Fruit fly (Drosophila melanogaster): ENCODE data around the gene sphe.

sphe gene

dm6 chrX:16691440-16691839, 10.3 kb downstream of the sphe start:
- TF ChIP-seq rn (GFP tag; IDR thresholded peaks at IDR 0.05) (peak; percentile 66), CG14655 (GFP tag; optimal IDR thresholded peaks at IDR 0.05) (peak; percentile 81), CG8159 (tag; optimal IDR thresholded peaks at IDR 0.05) (peak; percentile 62), CG12605 (GFP tag; IDR thresholded peaks at IDR 0.05) (peak; percentile 87), Ets98B (GFP tag; IDR thresholded peaks at IDR 0.05) (peak; percentile 90), CG32121 (GFP tag; IDR thresholded peaks at IDR 0.05) (peak; percentile 90), CG10348 (GFP tag; IDR thresholded peaks at IDR 0.05) (peak; percentile 19; the same call in 1 of the 2 replicates), gl (tag; optimal IDR thresholded peaks at IDR 0.05) (peak; percentile 43), CG15710 (tag; optimal IDR thresholded peaks at IDR 0.05) (peak; percentile 74), Snoo (tag; optimal IDR thresholded peaks at IDR 0.05) (peak; percentile 48), Pif1A (GFP tag; optimal IDR thresholded peaks at IDR 0.05) (peak; percentile 77), CG4496 (GFP tag; IDR thresholded peaks at IDR 0.05) (peak; percentile 95), CG13204 (GFP tag; optimal IDR thresholded peaks at IDR 0.05) (no peak), EcR (GFP tag; optimal IDR thresholded peaks at IDR 0.05) (no peak), CG9948 (tag; optimal IDR thresholded peaks at IDR 0.05) (peak; percentile 61), CG8301 (tag; optimal IDR thresholded peaks at IDR 0.05) (peak; percentile 79), Pif1B (GFP tag; optimal IDR thresholded peaks at IDR 0.05) (peak; percentile 65), fd96Ca (GFP tag; IDR thresholded peaks at IDR 0.05) (peak; percentile 90), D1 (tag; optimal IDR thresholded peaks at IDR 0.05) (no peak), CG17806 (tag; optimal IDR thresholded peaks at IDR 0.05) (peak; percentile 62), CG34367 (tag; optimal IDR thresholded peaks at IDR 0.05) (peak; percentile 68)

dm6 chrX:16690499-16690898, 11.3 kb downstream of the sphe start:
- TF ChIP-seq CG9948 (tag; optimal IDR thresholded peaks at IDR 0.05) (peak; percentile 50), Pif1B (GFP tag; optimal IDR thresholded peaks at IDR 0.05) (peak; percentile 39), fd96Ca (GFP tag; IDR thresholded peaks at IDR 0.05) (peak; percentile 62; the same call in 1 of the 3 replicates), Ets98B (GFP tag; IDR thresholded peaks at IDR 0.05) (no peak), CG8301 (tag; optimal IDR thresholded peaks at IDR 0.05) (peak; percentile 52), CG32121 (GFP tag; IDR thresholded peaks at IDR 0.05) (no peak), CG12605 (GFP tag; IDR thresholded peaks at IDR 0.05) (peak; percentile 48; the same call in 1 of the 2 replicates), CG4496 (GFP tag; IDR thresholded peaks at IDR 0.05) (peak; percentile 44; the same call in 1 of the 3 replicates), rn (GFP tag; IDR thresholded peaks at IDR 0.05) (no peak), CG34367 (tag; optimal IDR thresholded peaks at IDR 0.05) (peak; percentile 12), CG17806 (tag; optimal IDR thresholded peaks at IDR 0.05) (peak; percentile 36), CG13204 (GFP tag; optimal IDR thresholded peaks at IDR 0.05) (no peak), D1 (tag; optimal IDR thresholded peaks at IDR 0.05) (no peak), Pif1A (GFP tag; optimal IDR thresholded peaks at IDR 0.05) (peak; percentile 46), gl (tag; optimal IDR thresholded peaks at IDR 0.05) (no peak), Snoo (tag; optimal IDR thresholded peaks at IDR 0.05) (no peak), EcR (GFP tag; optimal IDR thresholded peaks at IDR 0.05) (no peak), CG14655 (GFP tag; optimal IDR thresholded peaks at IDR 0.05) (peak; percentile 60), CG15710 (tag; optimal IDR thresholded peaks at IDR 0.05) (no peak), CG10348 (GFP tag; IDR thresholded peaks at IDR 0.05) (no peak), CG8159 (tag; optimal IDR thresholded peaks at IDR 0.05) (peak; percentile 4)

- TF ChIP-seq CG34367 (tag; optimal IDR thresholded peaks at IDR 0.05), result no peak
- peak; percentile 31 for TF ChIP-seq CG17806 (tag; optimal IDR thresholded peaks at IDR 0.05)
- TF ChIP-seq CG14655 (GFP tag; optimal IDR thresholded peaks at IDR 0.05), result peak; percentile 20
- TF ChIP-seq CG8159 (tag; optimal IDR thresholded peaks at IDR 0.05), result peak; percentile 35
- peak; percentile 21 for TF ChIP-seq CG9948 (tag; optimal IDR thresholded peaks at IDR 0.05)
- no peak for TF ChIP-seq Ets98B (GFP tag; IDR thresholded peaks at IDR 0.05)
- TF ChIP-seq CG15710 (tag; optimal IDR thresholded peaks at IDR 0.05), result peak; percentile 13
These were observed 11.8 kb downstream of the sphe start for dm6 chrX:16689966-16690365.

- no peak for TF ChIP-seq fd96Ca (GFP tag; IDR thresholded peaks at IDR 0.05)
- no peak for TF ChIP-seq Snoo (tag; optimal IDR thresholded peaks at IDR 0.05)
- TF ChIP-seq CG17806 (tag; optimal IDR thresholded peaks at IDR 0.05), result no peak
- no peak for TF ChIP-seq CG14655 (GFP tag; optimal IDR thresholded peaks at IDR 0.05)
These were observed 12.4 kb downstream of the sphe start for dm6 chrX:16689339-16689738.

- TF ChIP-seq CG8301 (tag; optimal IDR thresholded peaks at IDR 0.05), result no peak
- TF ChIP-seq Ets98B (GFP tag; IDR thresholded peaks at IDR 0.05), result no peak
- TF ChIP-seq EcR (GFP tag; optimal IDR thresholded peaks at IDR 0.05), result no peak
- no peak for TF ChIP-seq CG4496 (GFP tag; IDR thresholded peaks at IDR 0.05)
- TF ChIP-seq CG32121 (GFP tag; IDR thresholded peaks at IDR 0.05), result no peak
- TF ChIP-seq Pif1B (GFP tag; optimal IDR thresholded peaks at IDR 0.05), result no peak
- TF ChIP-seq rn (GFP tag; IDR thresholded peaks at IDR 0.05), result no peak
- no peak for TF ChIP-seq Snoo (tag; optimal IDR thresholded peaks at IDR 0.05)
- TF ChIP-seq CG34367 (tag; optimal IDR thresholded peaks at IDR 0.05), result no peak
- TF ChIP-seq CG10348 (GFP tag; IDR thresholded peaks at IDR 0.05), result no peak
- TF ChIP-seq fd96Ca (GFP tag; IDR thresholded peaks at IDR 0.05), result no peak
- TF ChIP-seq CG15710 (tag; optimal IDR thresholded peaks at IDR 0.05), result no peak
These were observed 13.7 kb downstream of the sphe start for dm6 chrX:16688106-16688459.

dm6 chrX:16687400-16688105, 14.2 kb downstream of the sphe start:
- TF ChIP-seq CG14655 (GFP tag; optimal IDR thresholded peaks at IDR 0.05) (no peak), CG17806 (tag; optimal IDR thresholded peaks at IDR 0.05) (no peak), Ets98B (GFP tag; IDR thresholded peaks at IDR 0.05) (no peak), CG13204 (GFP tag; optimal IDR thresholded peaks at IDR 0.05) (no peak), Pif1A (GFP tag; optimal IDR thresholded peaks at IDR 0.05) (no peak), Snoo (tag; optimal IDR thresholded peaks at IDR 0.05) (no peak), CG4496 (GFP tag; IDR thresholded peaks at IDR 0.05) (no peak), gl (tag; optimal IDR thresholded peaks at IDR 0.05) (no peak), CG8301 (tag; optimal IDR thresholded peaks at IDR 0.05) (no peak), Pif1B (GFP tag; optimal IDR thresholded peaks at IDR 0.05) (no peak), CG10348 (GFP tag; IDR thresholded peaks at IDR 0.05) (no peak)
